Worm (Caenorhabditis elegans): ENCODE results near the gene clec-36.

clec-36 gene

ce11 chrV:16853956-16854683 lies 5.7 kb upstream of the clec-36 start, which contains the start of the genes clec-35 and clec-27:
Gene clec-35, minus strand, starts transcription at chrV:16854056.
Gene clec-27, plus strand, starts transcription at chrV:16854633.
- TF ChIP-seq zag-1 (tag; optimal IDR thresholded peaks at IDR 0.05) (no peak), dmd-8 (GFP tag; IDR thresholded peaks at IDR 0.05) (no peak), zfp-2 (tag; optimal IDR thresholded peaks at IDR 0.05) (no peak), ceh-32 (tag; optimal IDR thresholded peaks at IDR 0.05; ENCODE audit: poor library complexity) (no peak), Y105C5A.15 (GFP tag; IDR thresholded peaks at IDR 0.05) (no peak), mes-2 (tag; optimal IDR thresholded peaks at IDR 0.05; ENCODE audit: poor library complexity, severe bottlenecking) (no peak), nhr-28 (tag; optimal IDR thresholded peaks at IDR 0.05) (no peak), zfp-3 (GFP tag; conservative IDR thresholded peaks at IDR 0.05) (no peak), T26A8.4 (GFP tag; IDR thresholded peaks at IDR 0.05) (no peak), madf-9 (GFP tag; conservative IDR thresholded peaks at IDR 0.05) (no peak), nhr-6 (tag; optimal IDR thresholded peaks at IDR 0.05) (no peak), ceh-44 (GFP tag; IDR thresholded peaks at IDR 0.05) (no peak), cey-2 (tag; optimal IDR thresholded peaks at IDR 0.05; ENCODE audit: borderline replicate concordance, insufficient read depth) (no peak), zip-11 (GFP tag; IDR thresholded peaks at IDR 0.05) (no peak), daf-19 (GFP tag; conservative IDR thresholded peaks at IDR 0.05) (no peak), ama-1 (optimal IDR thresholded peaks at IDR 0.05) (no peak), jun-1 (tag; optimal IDR thresholded peaks at IDR 0.05) (no peak), lsy-2 (tag; optimal IDR thresholded peaks at IDR 0.05) (no peak), nhr-76 (tag; optimal IDR thresholded peaks at IDR 0.05) (no peak), tag-97 (GFP tag; IDR thresholded peaks at IDR 0.05) (no peak)

- TF ChIP-seq gei-8 (GFP tag; optimal IDR thresholded peaks at IDR 0.05) (no peak), lin-13 (GFP tag; optimal IDR thresholded peaks at IDR 0.05) (no peak), zfp-2 (tag; optimal IDR thresholded peaks at IDR 0.05) (no peak), lin-38 (GFP tag; IDR thresholded peaks at IDR 0.05) (no peak), arid-1 (GFP tag; conservative IDR thresholded peaks at IDR 0.05) (no peak), ctbp-1 (GFP tag; IDR thresholded peaks at IDR 0.05) (no peak), ZK546.5 (tag; optimal IDR thresholded peaks at IDR 0.05) (no peak), nhr-76 (tag; optimal IDR thresholded peaks at IDR 0.05) (no peak), nhr-237 (tag; optimal IDR thresholded peaks at IDR 0.05) (no peak)
Measured at ce11 chrV:16852002-16852401, 3.6 kb upstream of the clec-36 start, which contains the start of gene clec-37. Gene clec-37, minus strand, starts transcription at chrV:16852102.

- no peak for TF ChIP-seq tra-1 (GFP tag; IDR thresholded peaks at IDR 0.05)
- TF ChIP-seq egl-27 (tag; optimal IDR thresholded peaks at IDR 0.05): no peak
- no peak for TF ChIP-seq skn-1 (tag; optimal IDR thresholded peaks at IDR 0.05)
- no peak for TF ChIP-seq php-3 (GFP tag; IDR thresholded peaks at IDR 0.05)
- no peak for TF ChIP-seq madf-5 (GFP tag; IDR thresholded peaks at IDR 0.05)
- no peak for TF ChIP-seq mxl-2 (GFP tag; conservative IDR thresholded peaks at IDR 0.05)
- TF ChIP-seq lim-7 (GFP tag; IDR thresholded peaks at IDR 0.05): no peak
- no peak for TF ChIP-seq ceh-82 (tag; optimal IDR thresholded peaks at IDR 0.05)
- no peak for TF ChIP-seq Y75B8A.6 (GFP tag; IDR thresholded peaks at IDR 0.05)
- TF ChIP-seq unc-62 (GFP tag; optimal IDR thresholded peaks at IDR 0.05 in 1 of 2): no peak
- TF ChIP-seq unc-62 (tag; optimal IDR thresholded peaks at IDR 0.05): no peak
- TF ChIP-seq duxl-1 (tag; optimal IDR thresholded peaks at IDR 0.05; ENCODE audit: poor library complexity): no peak
- TF ChIP-seq nhr-76 (tag; optimal IDR thresholded peaks at IDR 0.05): no peak
- TF ChIP-seq nhr-11 (tag; optimal IDR thresholded peaks at IDR 0.05): no peak
Measured at ce11 chrV:16842941-16843340, 5.5 kb downstream of the clec-36 start, which contains the start of gene clec-25. Gene clec-25, plus strand, starts transcription at chrV:16843241.
